Fruit fly (Drosophila melanogaster): ENCODE measurements around the gene Npc1a.

dm6 chr2L:10232152-10232816 is 11.3 kb upstream of the Npc1a start, which contains the start of gene eEF1delta:
- TF ChIP-seq CG8478 (optimal IDR thresholded peaks at IDR 0.05) (no peak), CTCF (optimal IDR thresholded peaks at IDR 0.05) (no peak)

All from S2 (cell line).